Worm (Caenorhabditis elegans): Measurements from ENCODE around the gene gpa-1.

ce11 chrV:11149405-11149804, 28.1 kb downstream of the gpa-1 start, which contains the start of gene T19C4.1:
- no peak for TF ChIP-seq unc-62 (GFP tag; optimal IDR thresholded peaks at IDR 0.05)
- TF ChIP-seq lsy-2 (tag; optimal IDR thresholded peaks at IDR 0.05) = no peak
- no peak for TF ChIP-seq snpc-4 (tag; optimal IDR thresholded peaks at IDR 0.05)
- no peak for TF ChIP-seq ama-1 (optimal IDR thresholded peaks at IDR 0.05)
- no peak for TF ChIP-seq vab-15 (tag; optimal IDR thresholded peaks at IDR 0.05)
- no peak for TF ChIP-seq hpl-2 (GFP tag; optimal IDR thresholded peaks at IDR 0.05)
- TF ChIP-seq lin-13 (GFP tag; optimal IDR thresholded peaks at IDR 0.05) = no peak
- TF ChIP-seq elt-3 (tag; optimal IDR thresholded peaks at IDR 0.05) = no peak
- no peak for TF ChIP-seq egl-27 (tag; optimal IDR thresholded peaks at IDR 0.05)
- no peak for TF ChIP-seq blmp-1 (tag; optimal IDR thresholded peaks at IDR 0.05)
- no peak for TF ChIP-seq nhr-90 (tag; optimal IDR thresholded peaks at IDR 0.05; ENCODE audit: poor library complexity)
- no peak for TF ChIP-seq nhr-237 (tag; optimal IDR thresholded peaks at IDR 0.05)

Measured in whole organism, L1 larva.